Worm (Caenorhabditis elegans): ENCODE data around the gene flp-5.

Gene flp-5

ce11 chrX:8483951-8484350, 44.1 kb upstream of the flp-5 start:
- no peak for TF ChIP-seq snpc-4 (tag; optimal IDR thresholded peaks at IDR 0.05)
- peak; percentile 92 for TF ChIP-seq aha-1 (tag)

- TF ChIP-seq hif-1 (tag; optimal IDR thresholded peaks at IDR 0.05) (no peak), nhr-77 (tag; optimal IDR thresholded peaks at IDR 0.05) (no peak), zag-1 (tag; optimal IDR thresholded peaks at IDR 0.05) (no peak), nhr-28 (tag; optimal IDR thresholded peaks at IDR 0.05) (peak; percentile 52), mxl-3 (GFP tag; optimal IDR thresholded peaks at IDR 0.05) (peak; percentile 33), dmd-9 (GFP tag; IDR thresholded peaks at IDR 0.05) (no peak), ama-1 (optimal IDR thresholded peaks at IDR 0.05) (no peak), mdl-1 (tag; optimal IDR thresholded peaks at IDR 0.05) (peak in 1 of 2 experiments; percentile 52), lir-3 (tag; optimal IDR thresholded peaks at IDR 0.05) (no peak), tra-1 (GFP tag; IDR thresholded peaks at IDR 0.05) (no peak), nhr-48 (tag; optimal IDR thresholded peaks at IDR 0.05) (peak; percentile 62), D1046.2 (GFP tag; IDR thresholded peaks at IDR 0.05) (no peak), fos-1 (tag; optimal IDR thresholded peaks at IDR 0.05) (no peak)
These were observed 42.7 kb upstream of the flp-5 start for ce11 chrX:8485392-8485791.

- TF ChIP-seq unc-62 (GFP tag; optimal IDR thresholded peaks at IDR 0.05 in 1 of 2) (peak in 1 of 2 experiments; percentile 92), unc-62 (tag; optimal IDR thresholded peaks at IDR 0.05) (no peak), F10B5.3 (tag; optimal IDR thresholded peaks at IDR 0.05) (no peak), aha-1 (tag) (peak; percentile 52)
These were observed 38.6 kb upstream of the flp-5 start for ce11 chrX:8489415-8489814.

- TF ChIP-seq gei-8 (GFP tag; optimal IDR thresholded peaks at IDR 0.05) (no peak), ceh-44 (GFP tag; IDR thresholded peaks at IDR 0.05) (no peak), ctbp-1 (GFP tag; IDR thresholded peaks at IDR 0.05) (0 out of 2 replicates have a peak, but pooled peaks have one; percentile 30), fkh-10 (GFP tag; optimal IDR thresholded peaks at IDR 0.05) (peak; percentile 87)
These were observed 38.2 kb upstream of the flp-5 start for ce11 chrX:8489886-8490285.

- TF ChIP-seq dve-1 (tag; optimal IDR thresholded peaks at IDR 0.05; ENCODE audit: insufficient read depth) (peak; percentile 26), pqm-1 (tag; optimal IDR thresholded peaks at IDR 0.05) (peak; percentile 19), hlh-30 (tag; optimal IDR thresholded peaks at IDR 0.05; ENCODE audit: insufficient read depth) (peak; percentile 11), snpc-1.2 (GFP tag; IDR thresholded peaks at IDR 0.05) (no peak), nhr-77 (tag; optimal IDR thresholded peaks at IDR 0.05) (peak; percentile 9), daf-16 (GFP tag; optimal IDR thresholded peaks at IDR 0.05) (no peak), daf-16 (tag; optimal IDR thresholded peaks at IDR 0.05) (peak; percentile 91), unc-39 (tag; optimal IDR thresholded peaks at IDR 0.05) (no peak), nhr-28 (tag; optimal IDR thresholded peaks at IDR 0.05) (peak; percentile 71)
These were observed 35.3 kb upstream of the flp-5 start for ce11 chrX:8492750-8493149.

- no peak for TF ChIP-seq php-3 (GFP tag; IDR thresholded peaks at IDR 0.05)
- no peak for TF ChIP-seq nhr-77 (tag; optimal IDR thresholded peaks at IDR 0.05)
- TF ChIP-seq nhr-76 (tag; optimal IDR thresholded peaks at IDR 0.05), result no peak
- TF ChIP-seq skn-1 (tag; optimal IDR thresholded peaks at IDR 0.05), result no peak
- no peak for TF ChIP-seq sdz-12 (GFP tag; optimal IDR thresholded peaks at IDR 0.05)
- no peak for TF ChIP-seq set-16 (GFP tag; IDR thresholded peaks at IDR 0.05)
These were observed 33.0 kb upstream of the flp-5 start, which contains the start of gene T01B10.5 for ce11 chrX:8495005-8495404. Gene T01B10.5, plus strand, starts transcription at chrX:8495305.
